Fruit fly (Drosophila melanogaster) whole organism, wandering third instar larva: ENCODE results near the gene CG15549.

Source experiments
- Dfd ChIP-seq: fragments of >200 bp; optimal IDR thresholded peaks from 2 replicates; lab custom pipeline; 2017; ENCODE audit warnings: missing biosample characterization, missing genetic modification characterization
- GATAd ChIP-seq: sonication (Bioruptor generic); optimal IDR thresholded peaks from 2 replicates; lab custom pipeline; 2016; ENCODE audit warnings: missing biosample characterization, missing genetic modification characterization
- HLH106 ChIP-seq: fragments of 200-800 bp; optimal IDR thresholded peaks from 3 replicates; lab custom pipeline; 2019; ENCODE audit warnings: missing biosample characterization, mild to moderate bottlenecking, missing genetic modification characterization, moderate library complexity
- Hr78 ChIP-seq: fragments of >200 bp; optimal IDR thresholded peaks from 2 replicates; lab custom pipeline; 2017; ENCODE audit warnings: missing biosample characterization, missing genetic modification characterization
- N ChIP-seq: fragments of >200 bp; optimal IDR thresholded peaks from 2 replicates; lab custom pipeline; 2018; ENCODE audit warnings: missing biosample characterization, missing external identifiers, missing genetic modification characterization
- OdsH ChIP-seq: fragments of 200-800 bp; sonication (Bioruptor generic); optimal IDR thresholded peaks from 2 replicates; lab custom pipeline; 2016; ENCODE audit warnings: missing biosample characterization, mild to moderate bottlenecking, missing genetic modification characterization
- dmrt93B ChIP-seq: fragments of 200-800 bp; sonication (Bioruptor generic); optimal IDR thresholded peaks from 2 replicates; lab custom pipeline; 2018; ENCODE audit warnings: missing biosample characterization, mild to moderate bottlenecking, missing genetic modification characterization
- ey ChIP-seq: fragments of 200-800 bp; sonication (Bioruptor generic); optimal IDR thresholded peaks from 2 replicates; lab custom pipeline; 2016; ENCODE audit warnings: missing biosample characterization, missing genetic modification characterization
- h ChIP-seq: fragments of 200-800 bp; sonication (Bioruptor generic); optimal IDR thresholded peaks from 3 replicates; lab custom pipeline; 2016; ENCODE audit warnings: missing biosample characterization, mild to moderate bottlenecking, missing genetic modification characterization
- lola ChIP-seq: fragments of >200 bp; optimal IDR thresholded peaks from 2 replicates; lab custom pipeline; 2017; ENCODE audit warnings: missing biosample characterization, missing genetic modification characterization
- psq ChIP-seq: fragments of 200-800 bp; sonication (Bioruptor generic); optimal IDR thresholded peaks from 3 replicates; lab custom pipeline; 2017; ENCODE audit warnings: missing biosample characterization, mild to moderate bottlenecking, missing genetic modification characterization, moderate library complexity

dm6 chr3R:30909840-30910239 lies 26.5 kb downstream of the CG15549 start:
- TF ChIP-seq N (GFP tag; lab: Kevin White, UChicago) (no peak), GATAd (GFP tag; lab: Kevin White, UChicago) (no peak), psq (GFP tag; lab: Kevin White, UChicago) (no peak), h (no peak), HLH106 (tag; lab: Kevin White, UChicago) (no peak), lola (GFP tag; lab: Kevin White, UChicago) (no peak), Dfd (no peak), Hr78 (GFP tag; lab: Kevin White, UChicago) (no peak), dmrt93B (GFP tag; lab: Kevin White, UChicago) (no peak), OdsH (GFP tag; lab: Kevin White, UChicago) (no peak), ey (no peak)
